Fruit fly (Drosophila melanogaster) whole organism, embryonic: ENCODE measurements around the gene Kr-h2.

ENCODE experiments used
- Antp ChIP-seq: fragments of 200-800 bp; sonication (Bioruptor generic); optimal IDR thresholded peaks from 3 replicates; lab custom pipeline; 2016; ENCODE audit warnings: missing biosample characterization, missing genetic modification characterization
- CG10431 ChIP-seq: fragments of 200-800 bp; sonication (Bioruptor generic); optimal IDR thresholded peaks from 3 replicates; lab custom pipeline; 2018; ENCODE audit warnings: missing biosample characterization, mild to moderate bottlenecking, missing genetic modification characterization
- CG12744 ChIP-seq: fragments of 200-800 bp; sonication (Bioruptor generic); optimal IDR thresholded peaks from 2 replicates; lab custom pipeline; 2016; ENCODE audit warnings: missing biosample characterization, missing genetic modification characterization
- CG13624 ChIP-seq: fragments of 200-800 bp; sonication (Bioruptor generic); optimal IDR thresholded peaks from 2 replicates; lab custom pipeline; 2016; ENCODE audit warnings: missing biosample characterization, missing genetic modification characterization
- CG14710 ChIP-seq: fragments of 200-800 bp; sonication (Bioruptor generic); optimal IDR thresholded peaks from 3 replicates; lab custom pipeline; 2019; ENCODE audit warnings: missing biosample characterization, mild to moderate bottlenecking, missing genetic modification characterization, moderate library complexity
- CG15011 ChIP-seq: fragments of 200-800 bp; sonication (Bioruptor generic); optimal IDR thresholded peaks from 3 replicates; lab custom pipeline; 2018; ENCODE audit warnings: missing biosample characterization, mild to moderate bottlenecking, missing genetic modification characterization
- CG1832 ChIP-seq: fragments of 200-800 bp; sonication (Bioruptor generic); optimal IDR thresholded peaks from 2 replicates; lab custom pipeline; 2017; ENCODE audit warnings: missing biosample characterization, mild to moderate bottlenecking, missing genetic modification characterization, inconsistent platforms
- CG18619 ChIP-seq: fragments of 200-800 bp; sonication (Bioruptor generic); optimal IDR thresholded peaks from 3 replicates; lab custom pipeline; 2017; ENCODE audit warnings: missing biosample characterization, mild to moderate bottlenecking, missing genetic modification characterization
- CG2120 ChIP-seq: fragments of 200-800 bp; sonication (Bioruptor generic); optimal IDR thresholded peaks from 3 replicates; lab custom pipeline; 2016; ENCODE audit warnings: missing biosample characterization, missing genetic modification characterization
- CG31365 ChIP-seq: fragments of 200-800 bp; sonication (Bioruptor generic); optimal IDR thresholded peaks from 2 replicates; lab custom pipeline; 2018; ENCODE audit warnings: missing biosample characterization, mild to moderate bottlenecking, missing genetic modification characterization
- CG31388 ChIP-seq: fragments of 200-800 bp; sonication (Bioruptor generic); optimal IDR thresholded peaks from 2 replicates; lab custom pipeline; 2016; ENCODE audit warnings: missing biosample characterization, missing genetic modification characterization
- CG32767 ChIP-seq: fragments of 200-800 bp; sonication (Bioruptor generic); IDR thresholded peaks from 2 replicates; pipeline ENCODE4 v1.3.6; 2022; ENCODE audit warnings: missing biosample characterization, missing genetic modification characterization
- CG3281 ChIP-seq: fragments of 200-800 bp; sonication (Bioruptor generic); optimal IDR thresholded peaks from 3 replicates; lab custom pipeline; 2017; ENCODE audit warnings: missing biosample characterization, mild to moderate bottlenecking, missing genetic modification characterization
- CG33213 ChIP-seq: fragments of 200-800 bp; sonication (Bioruptor generic); optimal IDR thresholded peaks from 3 replicates; lab custom pipeline; 2016; ENCODE audit warnings: missing biosample characterization, missing genetic modification characterization
- CG4328 ChIP-seq: fragments of 200-800 bp; sonication (Bioruptor generic); optimal IDR thresholded peaks from 3 replicates; lab custom pipeline; 2017; ENCODE audit warnings: missing biosample characterization, missing genetic modification reagents, missing genetic modification characterization
- CG4730 ChIP-seq: fragments of 200-800 bp; sonication (Bioruptor generic); IDR thresholded peaks from 2 replicates; pipeline ENCODE4 v1.3.6; 2022; ENCODE audit warnings: missing biosample characterization, missing genetic modification characterization
- CG6175 ChIP-seq: fragments of 200-800 bp; sonication (Bioruptor generic); IDR thresholded peaks from 3 replicates; pipeline ENCODE4 v1.3.6; 2022; ENCODE audit warnings: missing biosample characterization, missing genetic modification characterization
- CG6254 ChIP-seq: fragments of 200-800 bp; sonication (Bioruptor generic); optimal IDR thresholded peaks from 3 replicates; lab custom pipeline; 2017; ENCODE audit warnings: mild to moderate bottlenecking, missing biosample characterization, missing genetic modification reagents, missing genetic modification characterization
- CG9932 ChIP-seq: fragments of 200-800 bp; sonication (Bioruptor generic); IDR thresholded peaks from 2 replicates; pipeline ENCODE4 v1.3.6; 2022; ENCODE audit warnings: missing biosample characterization, missing genetic modification characterization
- Deaf1 ChIP-seq: fragments of 200-800 bp; optimal IDR thresholded peaks from 3 replicates; lab custom pipeline; 2019; ENCODE audit warnings: missing biosample characterization, mild to moderate bottlenecking, missing genetic modification characterization, moderate library complexity
- Dip3 ChIP-seq: fragments of 200-800 bp; sonication (Bioruptor generic); optimal IDR thresholded peaks from 3 replicates; lab custom pipeline; 2016; ENCODE audit warnings: missing biosample characterization, missing genetic modification characterization
- E2f1 ChIP-seq: fragments of 200-800 bp; sonication (Bioruptor generic); IDR thresholded peaks from 2 replicates; pipeline ENCODE4 v1.3.6; 2022; ENCODE audit warnings: missing biosample characterization, missing genetic modification characterization
- E2f2 ChIP-seq: fragments of 200-800 bp; sonication (Bioruptor generic); IDR thresholded peaks from 2 replicates; pipeline ENCODE4 v1.3.6; 2022; ENCODE audit warnings: missing biosample characterization, missing genetic modification characterization
- Gug ChIP-seq: fragments of 200-800 bp; sonication (Bioruptor generic); IDR thresholded peaks from 4 replicates; pipeline ENCODE4 v1.3.6; 2022; ENCODE audit warnings: missing biosample characterization, missing genetic modification characterization
- HLHmδ ChIP-seq: fragments of 200-800 bp; sonication (Bioruptor generic); optimal IDR thresholded peaks from 2 replicates; lab custom pipeline; 2018; ENCODE audit warnings: missing biosample characterization, mild to moderate bottlenecking, missing genetic modification characterization, moderate library complexity
- Lim3 ChIP-seq: fragments of 200-800 bp; sonication (Bioruptor generic); IDR thresholded peaks from 2 replicates; pipeline ENCODE4 v1.3.6; 2022; ENCODE audit warnings: missing biosample characterization, missing genetic modification characterization
- Mad ChIP-seq: fragments of 200-800 bp; sonication (Bioruptor generic); optimal IDR thresholded peaks from 2 replicates; lab custom pipeline; 2016; ENCODE audit warnings: missing biosample characterization, missing genetic modification characterization
- Mes4 ChIP-seq: fragments of 200-800 bp; sonication (Bioruptor generic); optimal IDR thresholded peaks from 2 replicates; lab custom pipeline; 2016; ENCODE audit warnings: missing biosample characterization, missing genetic modification characterization
- NC2α ChIP-seq: fragments of 200-800 bp; sonication (Bioruptor generic); optimal IDR thresholded peaks from 2 replicates; lab custom pipeline; 2016; ENCODE audit warnings: missing biosample characterization, missing genetic modification characterization
- Nf-YA ChIP-seq: fragments of 200-800 bp; sonication (Bioruptor generic); IDR thresholded peaks from 2 replicates; pipeline ENCODE4 v1.3.6; 2022; ENCODE audit warnings: missing biosample characterization, missing genetic modification characterization
- Nf-YC ChIP-seq: fragments of 200-800 bp; optimal IDR thresholded peaks from 3 replicates; lab custom pipeline; 2019; ENCODE audit warnings: missing biosample characterization, mild to moderate bottlenecking, missing genetic modification characterization, moderate library complexity
- Stat92E ChIP-seq, 3 experiments: fragments of >200 bp in 2 of 3; fragments of 200-800 bp in 1 of 3; sonication (Bioruptor generic) in 1 of 3; optimal IDR thresholded peaks; 2 replicates each; lab custom pipeline; 2017 to 2019; ENCODE audit warnings: missing biosample characterization in 3 of 3, missing genetic modification characterization in 3 of 3, mild to moderate bottlenecking in 1 of 3, moderate library complexity in 1 of 3
- Trl ChIP-seq, 3 experiments: fragments of >200 bp in 2 of 3; fragments of 200-800 bp in 1 of 3; sonication (Bioruptor generic) in 1 of 3; optimal IDR thresholded peaks; 2 replicates in 1 of 3; 3 replicates in 2 of 3; lab custom pipeline; 2016 to 2017; ENCODE audit warnings: missing biosample characterization in 1 of 3, missing genetic modification characterization in 1 of 3
- az2 ChIP-seq: fragments of 200-800 bp; sonication (Bioruptor generic); optimal IDR thresholded peaks from 3 replicates; lab custom pipeline; 2016; ENCODE audit warnings: missing biosample characterization, missing genetic modification characterization
- bowl ChIP-seq: fragments of 200-800 bp; sonication (Bioruptor generic); IDR thresholded peaks from 2 replicates; pipeline ENCODE4 v1.3.6; 2022; ENCODE audit warnings: missing biosample characterization, missing genetic modification characterization
- crol ChIP-seq: fragments of 200-800 bp; sonication (Bioruptor generic); IDR thresholded peaks from 2 replicates; pipeline ENCODE4 v1.3.6; 2022; ENCODE audit warnings: missing biosample characterization, missing genetic modification characterization
- crp ChIP-seq, 2 experiments: fragments of 200-800 bp; sonication (Bioruptor generic); optimal IDR thresholded peaks; 2 replicates in 1 of 2; 3 replicates in 1 of 2; lab custom pipeline; 2017; ENCODE audit warnings: missing biosample characterization in 2 of 2, missing genetic modification characterization in 2 of 2, mild to moderate bottlenecking in 1 of 2, moderate library complexity in 1 of 2
- da ChIP-seq: fragments of 200-800 bp; sonication (Bioruptor generic); optimal IDR thresholded peaks from 2 replicates; lab custom pipeline; 2016; ENCODE audit warnings: missing biosample characterization, missing genetic modification characterization
- dmrt99B ChIP-seq: fragments of 200-800 bp; sonication (Bioruptor generic); optimal IDR thresholded peaks from 2 replicates; lab custom pipeline; 2018; ENCODE audit warnings: missing biosample characterization, mild to moderate bottlenecking, missing genetic modification characterization, moderate library complexity
- gro ChIP-seq: fragments of 200-800 bp; sonication (Bioruptor generic); optimal IDR thresholded peaks from 2 replicates; lab custom pipeline; 2016; ENCODE audit warnings: missing biosample characterization, missing genetic modification characterization
- inv ChIP-seq: fragments of 200-800 bp; sonication (Bioruptor generic); IDR thresholded peaks from 2 replicates; pipeline ENCODE4 v1.3.6; 2022; ENCODE audit warnings: missing biosample characterization, missing genetic modification characterization; ENCODE audit not compliant: partially characterized antibody
- jigr1 ChIP-seq: fragments of 200-800 bp; sonication (Bioruptor generic); IDR thresholded peaks from 3 replicates; pipeline ENCODE4 v1.3.6; 2022; ENCODE audit warnings: missing biosample characterization, missing genetic modification characterization
- ken ChIP-seq: fragments of 200-800 bp; sonication (Bioruptor generic); IDR thresholded peaks from 3 replicates; pipeline ENCODE4 v1.3.6; 2022; ENCODE audit warnings: missing biosample characterization, missing genetic modification characterization
- klu ChIP-seq: fragments of 200-800 bp; sonication (Bioruptor generic); IDR thresholded peaks from 2 replicates; pipeline ENCODE4 v1.3.6; 2022; ENCODE audit warnings: missing biosample characterization, missing genetic modification characterization
- lilli ChIP-seq: fragments of 200-800 bp; sonication (Bioruptor generic); optimal IDR thresholded peaks from 3 replicates; lab custom pipeline; 2016; ENCODE audit warnings: missing biosample characterization, missing genetic modification characterization
- sqz ChIP-seq: fragments of 200-800 bp; sonication (Bioruptor generic); optimal IDR thresholded peaks from 3 replicates; lab custom pipeline; 2018; ENCODE audit warnings: missing biosample characterization, mild to moderate bottlenecking, missing genetic modification characterization
- sug ChIP-seq: fragments of 200-800 bp; optimal IDR thresholded peaks from 2 replicates; lab custom pipeline; 2019; ENCODE audit warnings: missing biosample characterization, mild to moderate bottlenecking, missing genetic modification characterization, moderate library complexity
- tll ChIP-seq, 2 experiments: fragments of 200-800 bp in 1 of 2; fragments of >200 bp in 1 of 2; sonication (Bioruptor generic) in 1 of 2; optimal IDR thresholded peaks; 2 replicates each; lab custom pipeline; 2017 to 2019; ENCODE audit warnings: missing biosample characterization in 2 of 2, missing genetic modification characterization in 2 of 2, mild to moderate bottlenecking in 1 of 2, moderate library complexity in 1 of 2
- usp ChIP-seq: fragments of >200 bp; optimal IDR thresholded peaks from 2 replicates; lab custom pipeline; 2017; ENCODE audit warnings: missing biosample characterization, missing genetic modification characterization
- z ChIP-seq: fragments of 200-800 bp; sonication (Bioruptor generic); IDR thresholded peaks from 3 replicates; pipeline ENCODE4 v1.3.6; 2022; ENCODE audit warnings: missing biosample characterization, missing genetic modification characterization

Kr-h2 gene

DNA sequence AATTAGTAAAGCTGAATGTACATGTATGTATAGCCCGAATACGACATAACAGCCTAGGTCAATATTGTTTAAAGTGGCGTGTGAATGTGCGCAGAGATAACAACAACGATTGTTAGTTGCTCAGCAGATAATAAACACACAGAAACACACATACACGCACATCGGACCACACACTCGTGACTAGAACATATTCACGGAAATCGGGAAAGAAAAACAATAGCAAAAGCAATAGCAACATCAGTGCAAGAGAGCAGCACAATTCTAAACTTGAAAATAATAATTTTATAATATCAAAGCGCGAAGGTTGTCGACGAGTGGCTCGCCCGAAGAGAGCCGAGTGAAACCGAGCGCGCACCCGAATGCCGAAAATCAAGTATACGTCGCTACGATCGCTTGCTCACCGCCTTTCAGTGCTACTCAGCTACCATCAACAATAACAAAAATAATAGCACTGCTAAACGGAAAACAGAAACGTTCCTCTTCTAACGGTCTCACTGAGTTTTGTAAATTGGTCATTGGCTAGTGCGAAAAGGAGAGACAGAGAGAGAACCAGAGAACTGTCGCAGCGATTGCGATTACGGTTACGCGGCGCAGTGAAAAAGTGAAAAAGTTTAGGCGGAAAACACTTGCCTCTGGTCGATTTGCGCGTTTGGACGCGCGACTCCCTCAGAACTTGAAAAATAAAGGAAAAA lies 12.3 kb downstream of the Kr-h2 start (continued):
- no peak for TF ChIP-seq CG13624
- no peak for TF ChIP-seq Nf-YA (GFP tag; lab: Robert Waterston, UW)
- TF ChIP-seq inv (GFP tag; lab: Robert Waterston, UW), result no peak
- TF ChIP-seq klu (GFP tag; lab: Robert Waterston, UW), result no peak
- TF ChIP-seq CG6254 (GFP tag; lab: Kevin White, UChicago), result no peak
- peak; percentile 4 for TF ChIP-seq CG2120 (GFP tag; lab: Kevin White, UChicago)
- no peak for TF ChIP-seq E2f2 (GFP tag; lab: Robert Waterston, UW)
- TF ChIP-seq z (GFP tag; lab: Robert Waterston, UW), result no peak
- no peak for TF ChIP-seq CG15011 (GFP tag; lab: Kevin White, UChicago)
- TF ChIP-seq CG18619 (GFP tag; lab: Kevin White, UChicago), result peak; percentile 26
- TF ChIP-seq CG33213 (GFP tag; lab: Kevin White, UChicago), result no peak
- TF ChIP-seq bowl (GFP tag; lab: Robert Waterston, UW), result no peak
- no peak for TF ChIP-seq dmrt99B (tag; lab: Kevin White, UChicago)
- TF ChIP-seq jigr1 (GFP tag; lab: Robert Waterston, UW), result no peak
- TF ChIP-seq da (GFP tag; lab: Kevin White, UChicago), result no peak
- TF ChIP-seq Dip3, result no peak
- no peak for TF ChIP-seq Mes4 (GFP tag; lab: Kevin White, UChicago)
- TF ChIP-seq sqz (GFP tag; lab: Kevin White, UChicago), result no peak
- TF ChIP-seq Mad, result no peak
- no peak for TF ChIP-seq CG4730 (GFP tag; lab: Robert Waterston, UW)
- no peak for TF ChIP-seq Lim3 (GFP tag; lab: Robert Waterston, UW)
- no peak for TF ChIP-seq Antp
- peak; percentile 99 for TF ChIP-seq Deaf1
- TF ChIP-seq CG12744 (GFP tag; lab: Kevin White, UChicago), result no peak
- TF ChIP-seq CG31365, result no peak
- TF ChIP-seq NC2α (GFP tag; lab: Kevin White, UChicago), result no peak
- TF ChIP-seq Nf-YC (tag; lab: Kevin White, UChicago), result peak; percentile 57
- no peak for TF ChIP-seq E2f1
- TF ChIP-seq gro, result no peak
- no peak for TF ChIP-seq crp (GFP tag; optimal IDR thresholded peaks at IDR 0.05; lab: Kevin White, UChicago)
- no peak for TF ChIP-seq tll (GFP tag; optimal IDR thresholded peaks at IDR 0.05; lab: Kevin White, UChicago)
- TF ChIP-seq CG4328 (GFP tag; lab: Kevin White, UChicago), result peak; percentile 52
- no peak for TF ChIP-seq usp (GFP tag; lab: Kevin White, UChicago)
- TF ChIP-seq CG31388 (GFP tag; lab: Kevin White, UChicago), result no peak
- TF ChIP-seq CG9932 (GFP tag; lab: Robert Waterston, UW), result 0 out of 2 replicates have a peak, but pooled peaks have one; percentile 7
- TF ChIP-seq CG10431, result no peak
- no peak for TF ChIP-seq CG6175
- no peak for TF ChIP-seq Gug (GFP tag; lab: Robert Waterston, UW)
- no peak for TF ChIP-seq crol
- peak; percentile 10 to 87 for TF ChIP-seq Trl (optimal IDR thresholded peaks at IDR 0.05; lab: Kevin White, UChicago)
- no peak for TF ChIP-seq Trl (GFP tag; optimal IDR thresholded peaks at IDR 0.05; lab: Kevin White, UChicago)
- TF ChIP-seq CG3281 (GFP tag; lab: Kevin White, UChicago), result peak; percentile 32
- TF ChIP-seq CG1832 (GFP tag; lab: Kevin White, UChicago), result no peak
- TF ChIP-seq sug (tag; lab: Kevin White, UChicago), result peak; percentile 88
- TF ChIP-seq CG32767, result 0 out of 2 replicates have a peak, but pooled peaks have one; percentile 22
- no peak for TF ChIP-seq ken (GFP tag; lab: Robert Waterston, UW)
- no peak for TF ChIP-seq Stat92E (GFP tag; optimal IDR thresholded peaks at IDR 0.05; lab: Kevin White, UChicago)
- TF ChIP-seq HLHmδ, result no peak
- TF ChIP-seq CG14710 (tag; lab: Kevin White, UChicago), result no peak
- no peak for TF ChIP-seq az2 (GFP tag; lab: Kevin White, UChicago)
- TF ChIP-seq lilli, result no peak
